Fruit fly (Drosophila melanogaster) whole organism, pupa: ENCODE results near the gene CG8907.

Source experiments
- CG9948 ChIP-seq: fragments of 200-800 bp; sonication (Bioruptor generic); optimal IDR thresholded peaks from 2 replicates; lab custom pipeline; 2018; ENCODE audit warnings: missing biosample characterization, mild to moderate bottlenecking, missing genetic modification characterization, moderate library complexity
- D1 ChIP-seq: fragments of 200-800 bp; sonication (Bioruptor generic); optimal IDR thresholded peaks from 2 replicates; lab custom pipeline; 2018; ENCODE audit warnings: missing biosample characterization, mild to moderate bottlenecking, missing genetic modification characterization, moderate library complexity
- Ets98B ChIP-seq: fragments of 200-800 bp; sonication (Bioruptor generic); IDR thresholded peaks from 2 replicates; pipeline ENCODE4 v1.3.6; 2022; ENCODE audit warnings: missing biosample characterization, missing genetic modification characterization
- Pif1B ChIP-seq: fragments of 200-800 bp; sonication (Bioruptor generic); optimal IDR thresholded peaks from 3 replicates; lab custom pipeline; 2016; ENCODE audit warnings: missing biosample characterization, missing genetic modification characterization
- Snoo ChIP-seq: fragments of 200-800 bp; sonication (Bioruptor generic); optimal IDR thresholded peaks from 3 replicates; lab custom pipeline; 2017; ENCODE audit warnings: missing biosample characterization, mild to moderate bottlenecking, missing genetic modification characterization, inconsistent platforms
- rn ChIP-seq: fragments of 200-800 bp; sonication (Bioruptor generic); IDR thresholded peaks from 2 replicates; pipeline ENCODE4 v1.3.6; 2022; ENCODE audit warnings: missing biosample characterization, missing genetic modification characterization

DNA sequence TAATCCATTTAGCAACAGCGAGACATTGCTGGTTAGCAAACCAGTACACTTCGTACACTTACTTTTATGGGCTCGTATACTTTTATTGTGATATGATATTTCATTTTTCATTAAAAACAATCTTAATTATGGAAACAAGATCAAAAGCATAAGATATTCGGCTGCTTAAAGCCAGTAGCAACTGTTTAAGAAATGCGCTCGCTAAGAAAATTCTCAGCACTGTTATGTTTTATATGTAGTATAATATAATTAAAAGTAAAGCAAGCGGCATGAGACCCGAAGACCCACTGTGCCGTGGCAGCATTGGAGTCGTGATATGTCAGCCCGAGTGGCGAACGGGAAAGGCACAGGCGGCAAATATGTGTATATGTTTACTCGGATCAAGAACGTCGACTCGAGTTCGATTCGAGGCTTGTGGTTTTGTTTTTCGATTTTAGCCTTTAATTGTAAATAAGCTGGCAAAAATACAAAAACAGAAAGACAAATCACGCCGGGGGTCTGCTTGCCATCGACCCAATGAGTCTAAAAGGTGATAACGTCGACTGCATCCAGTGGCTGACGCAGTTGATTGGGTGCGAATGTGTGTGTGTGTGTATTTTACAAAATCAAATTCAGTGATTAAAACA lies 10.9 kb downstream of the CG8907 start:
- TF ChIP-seq CG9948 (tag; lab: Kevin White, UChicago) (peak; percentile 19), Snoo (no peak), Pif1B (GFP tag; lab: Kevin White, UChicago) (no peak), rn (GFP tag; lab: Robert Waterston, UW) (no peak), D1 (tag; lab: Kevin White, UChicago) (no peak), Ets98B (GFP tag; lab: Robert Waterston, UW) (no peak)
